Worm (Caenorhabditis elegans) whole organism, L4 larva: Measurements from ENCODE around the gene Y97E10AR.3.

Experiments
- F49E8.2 ChIP-seq: sonication (generic microtip); optimal IDR thresholded peaks from 2 replicates; lab custom pipeline; 2016; ENCODE audit warnings: missing compliant biosample characterization, mild to moderate bottlenecking, missing genetic modification characterization, borderline replicate concordance
- R02D3.7 ChIP-seq: fragments of 150-350 bp; sonication (generic microtip); optimal IDR thresholded peaks from 3 replicates; lab custom pipeline; 2014; ENCODE audit warnings: missing biosample characterization, missing genetic modification characterization
- T20F7.1 ChIP-seq: fragments of 200-800 bp; sonication (Bioruptor generic); optimal IDR thresholded peaks from 2 replicates; lab custom pipeline; 2018; ENCODE audit warnings: mild to moderate bottlenecking, missing genetic modification characterization, missing compliant biosample characterization
- Y48G9A.11 ChIP-seq: fragments of 200-800 bp; sonication (Bioruptor generic); IDR thresholded peaks from 2 replicates; pipeline ENCODE4 v1.3.6; 2022; ENCODE audit warnings: missing genetic modification reagents, missing genetic modification characterization, missing compliant biosample characterization
- aha-1 ChIP-seq: fragments of 150-350 bp; peaks from one replicate; lab custom pipeline; 2014; ENCODE audit warnings: missing biosample characterization, missing genetic modification characterization
- ama-1 ChIP-seq: fragments of 150-350 bp; optimal IDR thresholded peaks from 2 replicates; lab custom pipeline; 2014; ENCODE audit warnings: inconsistent platforms, mixed read lengths
- cey-2 ChIP-seq: sonication (generic microtip); optimal IDR thresholded peaks from 3 replicates; lab custom pipeline; 2017; ENCODE audit warnings: missing genetic modification characterization, mild to moderate bottlenecking, missing compliant biosample characterization, antibody characterized with exemption, borderline replicate concordance; ENCODE audit not compliant: insufficient read depth
- ctbp-1 ChIP-seq: fragments of 200-800 bp; sonication (Bioruptor generic); IDR thresholded peaks from 2 replicates; pipeline ENCODE4 v1.3.6; 2022; ENCODE audit warnings: missing genetic modification reagents, missing genetic modification characterization, missing compliant biosample characterization
- daf-16 ChIP-seq, 3 experiments: sonication (generic microtip); optimal IDR thresholded peaks; 2 replicates each; lab custom pipeline; 2016 to 2017; ENCODE audit warnings: missing genetic modification characterization in 3 of 3, missing genetic modification reagents in 3 of 3, mild to moderate bottlenecking in 2 of 3, missing compliant biosample characterization in 2 of 3, missing biosample characterization in 1 of 3, moderate library complexity in 1 of 3
- dmd-6 ChIP-seq: fragments of 200-800 bp; sonication (Bioruptor generic); IDR thresholded peaks from 2 replicates; pipeline ENCODE4 v1.3.6; 2022; ENCODE audit warnings: missing genetic modification reagents, missing genetic modification characterization, missing compliant biosample characterization
- dpl-1 ChIP-seq: fragments of 150-350 bp; optimal IDR thresholded peaks from 2 replicates; lab custom pipeline; 2014; ENCODE audit warnings: missing biosample characterization, missing genetic modification reagents, missing genetic modification characterization
- duxl-1 ChIP-seq: sonication (generic microtip); optimal IDR thresholded peaks from 2 replicates; lab custom pipeline; 2016; ENCODE audit warnings: mild to moderate bottlenecking, missing genetic modification characterization, moderate library complexity, missing compliant biosample characterization; ENCODE audit not compliant: poor library complexity
- fkh-10 ChIP-seq: fragments of 150-350 bp; optimal IDR thresholded peaks from 2 replicates; lab custom pipeline; 2014; ENCODE audit warnings: missing biosample characterization, missing genetic modification reagents, missing genetic modification characterization
- gei-8 ChIP-seq: fragments of 200-800 bp; sonication (Bioruptor generic); optimal IDR thresholded peaks from 2 replicates; lab custom pipeline; 2018; ENCODE audit warnings: mild to moderate bottlenecking, missing genetic modification characterization, missing compliant biosample characterization
- hlh-30 ChIP-seq: sonication (generic microtip); optimal IDR thresholded peaks from 2 replicates; lab custom pipeline; 2017; ENCODE audit warnings: antibody characterized with exemption, mild to moderate bottlenecking, missing genetic modification characterization, missing compliant biosample characterization; ENCODE audit not compliant: insufficient read depth
- lin-13 ChIP-seq: fragments of 150-350 bp; optimal IDR thresholded peaks from 2 replicates; lab custom pipeline; 2014; ENCODE audit warnings: missing biosample characterization, missing genetic modification reagents, missing genetic modification characterization
- lin-38 ChIP-seq: fragments of 200-800 bp; sonication (Bioruptor generic); IDR thresholded peaks from 2 replicates; pipeline ENCODE4 v1.3.6; 2022; ENCODE audit warnings: missing genetic modification reagents, missing genetic modification characterization, missing compliant biosample characterization
- lin-39 ChIP-seq: fragments of 150-350 bp; optimal IDR thresholded peaks from 2 replicates; lab custom pipeline; 2014; ENCODE audit warnings: missing biosample characterization, missing genetic modification reagents, missing genetic modification characterization
- lsy-2 ChIP-seq, 2 experiments: fragments of 150-350 bp in 1 of 2; sonication (generic microtip) in 1 of 2; optimal IDR thresholded peaks; 2 replicates each; lab custom pipeline; 2014 to 2017; ENCODE audit warnings: missing biosample characterization in 2 of 2, missing genetic modification characterization in 2 of 2
- madf-5 ChIP-seq, 2 experiments: fragments of 200-800 bp; sonication (Bioruptor generic); IDR thresholded peaks; 2 replicates each; pipeline ENCODE4 v1.3.6; 2022; ENCODE audit warnings: missing compliant biosample characterization in 2 of 2, missing genetic modification characterization in 2 of 2
- mdl-1 ChIP-seq, 2 experiments: fragments of 150-350 bp in 1 of 2; sonication (generic microtip) in 1 of 2; optimal IDR thresholded peaks; 2 replicates each; lab custom pipeline; 2014 to 2017; ENCODE audit warnings: missing biosample characterization in 2 of 2, missing genetic modification characterization in 2 of 2
- mep-1 ChIP-seq: fragments of 150-350 bp; sonication (generic microtip); optimal IDR thresholded peaks from 3 replicates; lab custom pipeline; 2014; ENCODE audit warnings: missing biosample characterization, missing genetic modification characterization
- mes-2 ChIP-seq: sonication (generic microtip); optimal IDR thresholded peaks from 2 replicates; lab custom pipeline; 2016; ENCODE audit warnings: missing genotype, mild to moderate bottlenecking, missing genetic modification characterization, missing compliant biosample characterization; ENCODE audit not compliant: poor library complexity, severe bottlenecking
- mxl-2 ChIP-seq: fragments of 200-800 bp; sonication (Bioruptor generic); conservative IDR thresholded peaks from 2 replicates; pipeline ENCODE4 v1.3.6; 2022; ENCODE audit warnings: missing genetic modification reagents, missing genetic modification characterization, missing compliant biosample characterization
- nhr-10 ChIP-seq: fragments of 150-350 bp; optimal IDR thresholded peaks from 2 replicates; lab custom pipeline; 2014; ENCODE audit warnings: missing biosample characterization, missing genetic modification characterization
- nhr-28 ChIP-seq: fragments of 150-350 bp; optimal IDR thresholded peaks from 2 replicates; lab custom pipeline; 2014; ENCODE audit warnings: missing biosample characterization, missing genetic modification characterization
- nhr-48 ChIP-seq: sonication (generic microtip); optimal IDR thresholded peaks from 2 replicates; lab custom pipeline; 2016; ENCODE audit warnings: mild to moderate bottlenecking, missing genetic modification characterization, missing compliant biosample characterization
- nhr-6 ChIP-seq: fragments of 150-350 bp; optimal IDR thresholded peaks from 2 replicates; lab custom pipeline; 2014; ENCODE audit warnings: missing biosample characterization, missing genetic modification characterization
- rbr-2 ChIP-seq: sonication (generic microtip); optimal IDR thresholded peaks from 2 replicates; lab custom pipeline; 2016; ENCODE audit warnings: missing genotype, missing genetic modification characterization, missing compliant biosample characterization
- snpc-1.2 ChIP-seq: fragments of 200-800 bp; sonication (Bioruptor generic); IDR thresholded peaks from 2 replicates; pipeline ENCODE4 v1.3.6; 2022; ENCODE audit warnings: missing genetic modification reagents, missing genetic modification characterization, missing compliant biosample characterization
- spr-3 ChIP-seq: fragments of 200-800 bp; sonication (Bioruptor generic); optimal IDR thresholded peaks from 2 replicates; lab custom pipeline; 2018; ENCODE audit warnings: mild to moderate bottlenecking, missing genetic modification characterization, missing compliant biosample characterization
- unc-130 ChIP-seq: sonication (generic microtip); optimal IDR thresholded peaks from 2 replicates; lab custom pipeline; 2016; ENCODE audit warnings: missing genetic modification reagents, missing genetic modification characterization, missing compliant biosample characterization
- unc-62 ChIP-seq, 3 experiments: fragments of 150-350 bp in 1 of 3; sonication (generic microtip); optimal IDR thresholded peaks in 2 of 3; peaks in 1 of 3; 1 replicate in 1 of 3; 2 replicates in 2 of 3; lab custom pipeline; 2014 to 2017; ENCODE audit warnings: missing biosample characterization in 3 of 3, missing genetic modification characterization in 3 of 3, missing genetic modification reagents in 3 of 3, missing genotype in 1 of 3
- ztf-11 ChIP-seq: fragments of 150-350 bp; optimal IDR thresholded peaks from 2 replicates; lab custom pipeline; 2014; ENCODE audit warnings: missing biosample characterization, missing genetic modification characterization
- ztf-7 ChIP-seq: fragments of 150-350 bp; optimal IDR thresholded peaks from 2 replicates; lab custom pipeline; 2014; ENCODE audit warnings: missing biosample characterization, missing genetic modification characterization

Y97E10AR.3 gene

DNA sequence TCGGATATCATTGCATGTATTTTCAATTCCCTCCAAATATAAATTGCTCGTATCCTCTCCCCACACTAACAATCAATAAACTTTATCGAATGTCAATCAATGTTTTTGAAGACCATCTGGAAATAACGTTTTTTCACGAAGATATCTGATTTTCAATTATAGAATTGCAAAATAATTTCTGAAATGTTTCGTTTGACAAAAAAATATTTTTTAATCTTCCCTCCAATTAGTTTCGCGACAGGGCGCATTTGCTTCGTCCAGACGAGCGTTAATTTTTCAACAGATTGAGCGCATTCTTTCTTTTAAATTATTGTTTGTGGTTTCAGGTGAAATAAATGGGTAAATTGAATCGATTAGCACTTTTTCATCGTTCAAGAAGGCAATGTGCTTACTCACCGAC, 23.8 kb upstream of the Y97E10AR.3 start, which contains the start of gene vars-1:
Gene vars-1, plus strand, starts transcription at position 291 of the 400 bp plus-strand sequence.
- TF ChIP-seq ztf-7 (tag; lab: Kevin White, UChicago) (no peak), snpc-1.2 (GFP tag; lab: Robert Waterston, UW) (0 out of 2 replicates have a peak, but pooled peaks have one; percentile 31), hlh-30 (peak; percentile 49), dmd-6 (GFP tag; lab: Robert Waterston, UW) (0 out of 2 replicates have a peak, but pooled peaks have one; percentile 13), duxl-1 (peak; percentile 19), mep-1 (tag; lab: Kevin White, UChicago) (peak; percentile 17), daf-16 (GFP tag; optimal IDR thresholded peaks at IDR 0.05; lab: Kevin White, UChicago) (no peak), daf-16 (tag; optimal IDR thresholded peaks at IDR 0.05; lab: Kevin White, UChicago) (peak; percentile 37), aha-1 (tag; lab: Kevin White, UChicago) (peak; percentile 11), nhr-28 (tag; lab: Kevin White, UChicago) (peak; percentile 38), gei-8 (GFP tag; lab: Kevin White, UChicago) (no peak), nhr-6 (tag; lab: Kevin White, UChicago) (peak; percentile 4), unc-62 (GFP tag; optimal IDR thresholded peaks at IDR 0.05 in 1 of 2; lab: Kevin White, UChicago) (no peak), unc-62 (tag; optimal IDR thresholded peaks at IDR 0.05; lab: Kevin White, UChicago) (no peak), fkh-10 (peak; percentile 7), lin-38 (GFP tag; lab: Robert Waterston, UW) (peak; percentile 93), lsy-2 (tag; optimal IDR thresholded peaks at IDR 0.05; lab: Kevin White, UChicago) (peak in 1 of 2 experiments; percentile 71), madf-5 (GFP tag; IDR thresholded peaks at IDR 0.05; lab: Robert Waterston, UW) (no peak), ctbp-1 (GFP tag; lab: Robert Waterston, UW) (no peak), ama-1 (lab: Kevin White, UChicago) (peak; percentile 33), mes-2 (tag; lab: Kevin White, UChicago) (peak; percentile 58), mdl-1 (tag; optimal IDR thresholded peaks at IDR 0.05; lab: Kevin White, UChicago) (no peak), dpl-1 (GFP tag; lab: Kevin White, UChicago) (peak; percentile 93), F49E8.2 (tag; lab: Kevin White, UChicago) (peak; percentile 7), T20F7.1 (peak; percentile 46)

DNA sequence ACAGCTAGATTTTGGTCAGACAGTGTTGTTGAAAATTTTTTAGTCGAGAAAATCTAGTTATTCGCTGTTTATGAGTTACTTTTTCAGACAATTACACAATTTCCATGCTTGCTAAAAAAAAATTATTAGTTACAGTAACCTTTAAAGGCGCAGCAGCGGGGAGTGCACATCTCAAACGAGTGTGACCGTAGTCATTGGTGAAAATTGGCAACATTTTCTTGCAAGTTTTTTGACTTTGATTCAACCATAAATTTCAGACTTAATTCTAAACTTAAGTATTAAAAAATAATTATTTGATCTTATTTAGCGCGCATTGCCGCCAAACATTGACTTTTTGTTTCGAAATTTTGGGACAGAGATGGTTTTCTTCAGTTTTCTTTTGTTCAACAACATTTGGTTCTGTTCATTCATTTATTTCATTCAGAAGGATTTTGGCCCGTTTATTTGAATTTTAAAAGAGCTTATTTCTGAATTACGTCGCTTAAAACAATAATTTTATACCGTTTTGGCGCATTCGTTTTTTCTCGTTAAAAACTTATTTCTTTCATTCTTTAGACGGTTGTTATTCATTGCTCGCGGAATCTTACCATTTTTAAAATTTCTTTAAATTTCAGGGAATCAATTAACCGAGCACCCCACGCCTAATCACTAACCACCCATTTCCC, 21.6 kb upstream of the Y97E10AR.3 start, which contains the start of gene oma-2:
Gene oma-2, plus strand, starts transcription at position 615 of the 665 bp plus-strand sequence.
- TF ChIP-seq Y48G9A.11 (GFP tag; lab: Robert Waterston, UW), result no peak
- TF ChIP-seq nhr-10 (tag; lab: Kevin White, UChicago), result no peak
- TF ChIP-seq cey-2 (tag; lab: Kevin White, UChicago), result no peak
- TF ChIP-seq lin-13 (GFP tag; lab: Kevin White, UChicago), result peak; percentile 33
- no peak for TF ChIP-seq spr-3
- TF ChIP-seq lin-38 (GFP tag; lab: Robert Waterston, UW), result peak; percentile 34
- TF ChIP-seq lsy-2 (tag; optimal IDR thresholded peaks at IDR 0.05; lab: Kevin White, UChicago), result peak in 1 of 2 experiments; percentile 25
- TF ChIP-seq rbr-2 (tag; lab: Kevin White, UChicago), result no peak
- no peak for TF ChIP-seq mxl-2 (GFP tag; lab: Robert Waterston, UW)
- TF ChIP-seq ztf-11 (tag; lab: Kevin White, UChicago), result no peak
- no peak for TF ChIP-seq R02D3.7 (tag; lab: Kevin White, UChicago)
- TF ChIP-seq lin-39, result no peak
- TF ChIP-seq F49E8.2 (tag; lab: Kevin White, UChicago), result peak; percentile 35
- peak; percentile 33 for TF ChIP-seq unc-130 (GFP tag; lab: Kevin White, UChicago)
- no peak for TF ChIP-seq dpl-1 (GFP tag; lab: Kevin White, UChicago)
- no peak for TF ChIP-seq nhr-48
- TF ChIP-seq, all 104 proteins: peak for 5
